Fruit fly (Drosophila melanogaster): ENCODE data around the gene CG15199.
"Not testable (repeated sequence)": the region's sequence is repeated elsewhere in the genome, so short reads cannot be mapped to it uniquely, and the experiment has no call there.

Gene CG15199

dm6 chrX:11108845-11109450, 32.7 kb downstream of the CG15199 start:
- TF ChIP-seq CTCF (optimal IDR thresholded peaks at IDR 0.05): peak; percentile 40 to 49
- TF ChIP-seq CG8478 (optimal IDR thresholded peaks at IDR 0.05): no peak

DNA sequence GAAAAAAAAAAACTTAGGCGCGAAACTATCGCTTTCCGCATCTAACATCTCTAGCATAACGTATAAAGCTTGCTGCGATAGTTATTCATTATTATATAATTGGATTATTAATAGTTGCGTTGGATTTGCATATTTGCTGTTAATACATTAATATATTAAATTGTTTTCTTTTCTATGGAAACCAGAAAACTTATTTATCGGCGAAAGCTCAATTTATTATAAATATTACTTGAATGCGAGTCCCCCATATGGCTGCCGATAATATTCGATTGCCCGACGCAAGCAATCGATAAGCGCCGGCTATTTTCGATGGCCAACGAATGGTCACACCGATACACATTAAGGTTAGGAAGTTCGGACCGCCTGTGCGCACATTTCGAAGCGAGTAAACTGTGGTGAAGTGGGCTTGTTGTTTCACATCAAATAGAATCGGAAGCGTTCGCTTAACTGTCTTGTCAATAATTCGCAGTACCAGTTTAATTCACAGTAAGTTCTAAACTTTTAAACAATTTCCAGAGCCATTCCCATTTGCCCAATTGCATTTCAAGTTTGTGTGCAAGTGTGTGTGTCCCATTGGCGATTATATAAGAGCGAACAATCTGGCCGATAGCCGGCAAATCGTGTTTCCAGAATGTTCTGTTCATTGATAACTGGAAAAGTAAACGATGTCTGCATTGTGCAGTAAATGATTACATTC, 33.3 kb downstream of the CG15199 start, which contains the start of gene Hsp60A:
Gene Hsp60A, plus strand, starts transcription at position 335 of the 697 bp plus-strand sequence.
- TF ChIP-seq CTCF (optimal IDR thresholded peaks at IDR 0.05) (no peak), CG8478 (optimal IDR thresholded peaks at IDR 0.05) (no peak)

DNA sequence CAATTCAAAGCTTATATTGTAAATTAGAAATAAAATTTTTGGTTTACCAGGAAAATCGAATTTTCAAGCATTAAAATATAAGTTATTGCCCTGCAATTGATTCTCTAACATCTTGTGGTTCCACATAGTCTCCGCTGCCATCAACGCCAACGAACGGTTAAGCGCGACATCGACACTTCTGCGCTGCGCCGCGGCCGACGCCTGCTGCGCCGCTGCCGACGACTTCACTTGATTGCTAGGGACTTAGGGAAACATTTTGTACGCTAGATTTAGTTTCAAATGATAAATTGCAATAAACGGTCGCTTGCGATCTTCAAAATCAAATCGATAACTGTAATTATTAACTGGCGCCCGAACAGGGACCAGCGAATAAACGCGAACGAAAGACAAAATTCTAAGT, 45.7 kb downstream of the CG15199 start, which contains the start of gene CG42249:
Gene CG42249, plus strand, starts transcription at position 301 of the 400 bp plus-strand sequence.
- not testable (repeated sequence) for TF ChIP-seq CTCF, CG8478 (optimal IDR thresholded peaks at IDR 0.05)

DNA sequence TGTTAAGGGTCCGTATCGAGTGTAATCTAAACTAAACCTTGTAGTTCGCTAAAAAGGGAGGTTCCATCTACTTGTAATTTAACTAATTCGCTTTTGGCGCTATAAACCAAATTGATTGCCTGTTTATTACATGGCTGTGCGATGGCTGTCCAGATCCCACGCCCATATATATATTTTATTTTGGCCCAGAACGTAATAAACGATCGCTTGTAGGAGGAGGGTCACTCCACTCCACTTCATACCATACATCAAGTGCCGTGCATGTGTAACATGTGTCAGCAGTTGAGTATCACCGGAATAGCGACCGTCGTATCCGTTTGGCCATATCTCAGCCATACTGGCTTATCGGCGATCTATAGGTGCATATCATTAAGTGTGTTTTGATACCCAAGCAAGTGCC, 46.4 kb downstream of the CG15199 start:
- TF ChIP-seq CG8478 (optimal IDR thresholded peaks at IDR 0.05): no peak
- no peak for TF ChIP-seq CTCF (optimal IDR thresholded peaks at IDR 0.05)

dm6 chrX:11092201-11092600, 49.4 kb downstream of the CG15199 start, which contains the start of gene CG2061:
Gene CG2061, plus strand, starts transcription at chrX:11092492.
- no peak for TF ChIP-seq CTCF (optimal IDR thresholded peaks at IDR 0.05)
- no peak for TF ChIP-seq CG8478 (optimal IDR thresholded peaks at IDR 0.05)
